Fruit fly (Drosophila melanogaster): ENCODE data around the gene CG12502.

CG12502 gene

DNA sequence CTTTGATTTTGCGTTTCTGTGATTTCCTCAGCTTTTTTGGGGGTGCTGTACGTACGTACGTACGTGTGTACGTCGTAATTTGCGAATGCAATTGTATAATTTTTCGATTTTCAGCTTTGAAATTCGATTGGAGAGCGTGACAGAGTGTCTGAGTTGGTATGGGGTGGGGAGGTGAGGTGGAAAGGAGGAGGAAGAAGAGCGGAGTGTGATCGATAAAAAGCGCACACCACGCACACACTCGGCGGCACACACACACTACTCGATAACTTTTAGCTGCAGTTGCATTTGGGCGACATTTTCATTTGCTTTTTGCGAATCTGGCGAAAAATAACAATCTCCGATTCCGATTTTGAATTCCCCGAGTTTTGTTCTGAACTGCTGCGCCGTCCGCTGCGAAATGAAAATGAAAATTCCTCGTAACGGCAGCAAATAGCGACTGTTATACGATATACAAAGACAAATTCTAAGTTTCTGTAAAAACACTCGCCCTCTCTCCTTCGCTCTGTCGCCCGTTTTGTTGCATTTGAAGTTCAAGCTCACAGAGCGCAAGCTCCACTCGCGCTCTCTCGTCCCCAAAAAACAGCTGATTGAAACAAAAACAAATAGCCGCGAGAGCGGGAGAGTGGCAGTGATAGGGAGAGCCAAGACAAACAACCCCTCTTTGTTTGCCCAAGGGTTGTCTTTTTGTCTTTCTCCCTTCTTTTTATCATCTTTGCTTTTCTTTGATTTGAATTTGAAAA is 16.5 kb downstream of the CG12502 start, which contains the start of gene CG13907 (continued):
- TF ChIP-seq run (tag; optimal IDR thresholded peaks at IDR 0.05) (no peak), CG15601 (tag; optimal IDR thresholded peaks at IDR 0.05) (no peak), CG17829 (tag; optimal IDR thresholded peaks at IDR 0.05) (no peak), CG34224 (GFP tag; IDR thresholded peaks at IDR 0.05; ENCODE audit: partially characterized antibody) (peak; percentile 60; the same call in 2 of the 3 replicates), hkb (optimal IDR thresholded peaks at IDR 0.05) (no peak), hkb (GFP tag; IDR thresholded peaks at IDR 0.05) (no peak), Dad (GFP tag; optimal IDR thresholded peaks at IDR 0.05) (no peak), Pdp1 (GFP tag; optimal IDR thresholded peaks at IDR 0.05) (no peak), NC2α (GFP tag; optimal IDR thresholded peaks at IDR 0.05) (no peak), Jarid2 (GFP tag; optimal IDR thresholded peaks at IDR 0.05) (no peak), hth (optimal IDR thresholded peaks at IDR 0.05) (no peak), pros (GFP tag; optimal IDR thresholded peaks at IDR 0.05) (peak; percentile 99), trem (tag; optimal IDR thresholded peaks at IDR 0.05) (no peak), MBD-R2 (GFP tag; IDR thresholded peaks at IDR 0.05) (no peak), hbn (GFP tag; IDR thresholded peaks at IDR 0.05; ENCODE audit: partially characterized antibody) (peak; percentile 43; the same call in 1 of the 2 replicates), CHES-1-like (GFP tag; optimal IDR thresholded peaks at IDR 0.05) (no peak), gro (GFP tag; optimal IDR thresholded peaks at IDR 0.05) (no peak), PHDP (tag; optimal IDR thresholded peaks at IDR 0.05) (peak; percentile 26), CG1529 (GFP tag; optimal IDR thresholded peaks at IDR 0.05) (no peak), HLH4C (GFP tag; IDR thresholded peaks at IDR 0.05; ENCODE audit: partially characterized antibody) (0 out of 3 replicates have a peak, but pooled peaks have one; percentile 26), Side (GFP tag; optimal IDR thresholded peaks at IDR 0.05) (no peak), Adf1 (GFP tag; IDR thresholded peaks at IDR 0.05) (0 out of 2 replicates have a peak, but pooled peaks have one; percentile 5), Dll (GFP tag; IDR thresholded peaks at IDR 0.05; ENCODE audit: partially characterized antibody) (peak; percentile 44; the same call in 1 of the 4 replicates), pzg (GFP tag; optimal IDR thresholded peaks at IDR 0.05) (no peak), Mes4 (GFP tag; optimal IDR thresholded peaks at IDR 0.05) (no peak), CG6272 (GFP tag; IDR thresholded peaks at IDR 0.05) (no peak), CG18262 (tag; optimal IDR thresholded peaks at IDR 0.05) (no peak), klu (GFP tag; IDR thresholded peaks at IDR 0.05) (no peak), NfI (GFP tag; optimal IDR thresholded peaks at IDR 0.05) (no peak), MTF-1 (GFP tag; optimal IDR thresholded peaks at IDR 0.05; ENCODE audit: borderline replicate concordance) (peak; percentile 26), CG1832 (GFP tag; optimal IDR thresholded peaks at IDR 0.05) (no peak), cad (GFP tag; optimal IDR thresholded peaks at IDR 0.05) (no peak), tx (GFP tag; optimal IDR thresholded peaks at IDR 0.05) (no peak), CG6175 (GFP tag; IDR thresholded peaks at IDR 0.05) (no peak), crc (GFP tag; optimal IDR thresholded peaks at IDR 0.05) (no peak), fu2 (GFP tag; optimal IDR thresholded peaks at IDR 0.05) (no peak), CTCF (GFP tag; optimal IDR thresholded peaks at IDR 0.05) (no peak), repo (GFP tag; optimal IDR thresholded peaks at IDR 0.05) (no peak), CG1603 (tag; optimal IDR thresholded peaks at IDR 0.05) (no peak), MESR4 (GFP tag; optimal IDR thresholded peaks at IDR 0.05) (no peak), CG12155 (GFP tag; optimal IDR thresholded peaks at IDR 0.05) (no peak), crp (GFP tag; optimal IDR thresholded peaks at IDR 0.05) (peak in 1 of 2 experiments; percentile 67), Med (GFP tag) (peak; percentile 78), CG11456 (GFP tag; IDR thresholded peaks at IDR 0.05) (no peak), sd (tag; optimal IDR thresholded peaks at IDR 0.05) (peak; percentile 10), fd102C (GFP tag; optimal IDR thresholded peaks at IDR 0.05) (no peak), salm (tag; optimal IDR thresholded peaks at IDR 0.05) (no peak), ap (GFP tag; IDR thresholded peaks at IDR 0.05) (no peak), pum (GFP tag; optimal IDR thresholded peaks at IDR 0.05) (no peak), CG13287 (GFP tag; IDR thresholded peaks at IDR 0.05; ENCODE audit: partially characterized antibody) (peak; percentile 43; the same call in 1 of the 2 replicates)
